Fruit fly (Drosophila melanogaster): ENCODE data around the gene CG31300.
A peak's percentile ranks its signal among the peaks of the same experiment; 100 is the strongest.

dm6 chr3R:25262322-25262761, 21.1 kb upstream of the CG31300 start, which contains the start of the genes Kdsr and CG11858:
- TF ChIP-seq tx (GFP tag; optimal IDR thresholded peaks at IDR 0.05), result peak; percentile 26
- TF ChIP-seq CG13123 (GFP tag; optimal IDR thresholded peaks at IDR 0.05), result peak; percentile 6
- peak; percentile 52 for TF ChIP-seq CG14050 (GFP tag; IDR thresholded peaks at IDR 0.05)
- no peak for TF ChIP-seq emc (GFP tag; optimal IDR thresholded peaks at IDR 0.05)
